Worm (Caenorhabditis elegans): ENCODE measurements around the gene Y37H2C.4.

ce11 chrV:18299313-18299712 is 28.8 kb downstream of the Y37H2C.4 start:
- no peak for TF ChIP-seq madf-5 (GFP tag; IDR thresholded peaks at IDR 0.05)
- no peak for TF ChIP-seq lsy-2 (tag; optimal IDR thresholded peaks at IDR 0.05)
